Fruit fly (Drosophila melanogaster): ENCODE data around the gene Sgs8.

Sgs8 gene

dm6 chr3L:11536767-11537419, 27.7 kb upstream of the Sgs8 start (continued):
- TF ChIP-seq ase (GFP tag; IDR thresholded peaks at IDR 0.05) (no peak), kay (GFP tag; optimal IDR thresholded peaks at IDR 0.05) (peak; percentile 79), dati (GFP tag; IDR thresholded peaks at IDR 0.05) (no peak), mam (GFP tag; optimal IDR thresholded peaks at IDR 0.05) (no peak), ara (GFP tag; IDR thresholded peaks at IDR 0.05) (no peak), gsb-n (tag; optimal IDR thresholded peaks at IDR 0.05) (no peak), Mes4 (GFP tag; optimal IDR thresholded peaks at IDR 0.05) (no peak), CG11696 (GFP tag; IDR thresholded peaks at IDR 0.05) (no peak), sens-2 (GFP tag; IDR thresholded peaks at IDR 0.05) (no peak), Nf-YA (GFP tag; IDR thresholded peaks at IDR 0.05) (no peak), CG13287 (GFP tag; IDR thresholded peaks at IDR 0.05; ENCODE audit: partially characterized antibody) (no peak), CG3726 (GFP tag; IDR thresholded peaks at IDR 0.05) (no peak), CG3407 (GFP tag; optimal IDR thresholded peaks at IDR 0.05) (no peak), CG18764 (GFP tag; optimal IDR thresholded peaks at IDR 0.05) (no peak), CG12299 (tag; optimal IDR thresholded peaks at IDR 0.05) (no peak), sens (GFP tag) (peak; percentile 3), CG12744 (GFP tag; optimal IDR thresholded peaks at IDR 0.05) (no peak), CG9932 (GFP tag; IDR thresholded peaks at IDR 0.05) (peak; percentile 10; the same call in 1 of the 2 replicates), abd-A (tag; optimal IDR thresholded peaks at IDR 0.05) (peak; percentile 62), chinmo (GFP tag; IDR thresholded peaks at IDR 0.05; ENCODE audit: partially characterized antibody) (0 out of 4 replicates have a peak, but pooled peaks have one; percentile 75), Blimp-1 (GFP tag; optimal IDR thresholded peaks at IDR 0.05) (peak; percentile 0), D19B (GFP tag; optimal IDR thresholded peaks at IDR 0.05) (peak; percentile 74), Xrp1 (GFP tag; IDR thresholded peaks at IDR 0.05) (peak; percentile 16; the same call in 1 of the 2 replicates), tup (GFP tag; optimal IDR thresholded peaks at IDR 0.05) (no peak), kni (GFP tag; optimal IDR thresholded peaks at IDR 0.05) (peak; percentile 52), CG17359 (tag; optimal IDR thresholded peaks at IDR 0.05) (no peak), CG12769 (tag; optimal IDR thresholded peaks at IDR 0.05) (peak; percentile 38), bigmax (GFP tag; optimal IDR thresholded peaks at IDR 0.05) (no peak), dan (GFP tag; IDR thresholded peaks at IDR 0.05) (no peak), ATbp (GFP tag; optimal IDR thresholded peaks at IDR 0.05) (no peak), gfzf (GFP tag; optimal IDR thresholded peaks at IDR 0.05) (no peak), CG10543 (GFP tag; optimal IDR thresholded peaks at IDR 0.05) (peak; percentile 15), Trl (optimal IDR thresholded peaks at IDR 0.05) (no peak), Trl (GFP tag; optimal IDR thresholded peaks at IDR 0.05) (no peak), cato (GFP tag; optimal IDR thresholded peaks at IDR 0.05; ENCODE audit: borderline replicate concordance) (no peak), gem (tag; optimal IDR thresholded peaks at IDR 0.05) (peak; percentile 15), CG12071 (GFP tag; optimal IDR thresholded peaks at IDR 0.05) (no peak), CG2129 (GFP tag; IDR thresholded peaks at IDR 0.05; ENCODE audit: partially characterized antibody) (no peak), CG14441 (GFP tag; IDR thresholded peaks at IDR 0.05) (0 out of 2 replicates have a peak, but pooled peaks have one; percentile 8), Eip74EF (GFP tag; optimal IDR thresholded peaks at IDR 0.05) (peak in 1 of 2 experiments; percentile 4), fd96Cb (tag; optimal IDR thresholded peaks at IDR 0.05) (no peak), wek (GFP tag; optimal IDR thresholded peaks at IDR 0.05) (no peak), Sry-δ (GFP tag; optimal IDR thresholded peaks at IDR 0.05) (no peak), unpg (GFP tag; optimal IDR thresholded peaks at IDR 0.05) (no peak), CG6175 (GFP tag; IDR thresholded peaks at IDR 0.05) (no peak), CG6791 (GFP tag; IDR thresholded peaks at IDR 0.05; ENCODE audit: partially characterized antibody) (0 out of 3 replicates have a peak, but pooled peaks have one; percentile 8), crp (GFP tag; optimal IDR thresholded peaks at IDR 0.05) (peak in 1 of 2 experiments; percentile 17), oc (tag; optimal IDR thresholded peaks at IDR 0.05) (peak; percentile 23), tna (GFP tag; IDR thresholded peaks at IDR 0.05; ENCODE audit: partially characterized antibody) (0 out of 2 replicates have a peak, but pooled peaks have one; percentile 26)
